Fruit fly (Drosophila melanogaster): ENCODE data around the gene CG12402.
A peak's percentile ranks its signal among the peaks of the same experiment; 100 is the strongest.

dm6 chr3R:14070096-14070495 is 38.0 kb downstream of the CG12402 start:
- TF ChIP-seq fd96Ca (GFP tag; IDR thresholded peaks at IDR 0.05) (no peak), CG14655 (GFP tag; optimal IDR thresholded peaks at IDR 0.05) (no peak), EcR (GFP tag; optimal IDR thresholded peaks at IDR 0.05) (no peak), CG17806 (tag; optimal IDR thresholded peaks at IDR 0.05) (no peak), CG8159 (tag; optimal IDR thresholded peaks at IDR 0.05) (no peak), CG12605 (GFP tag; IDR thresholded peaks at IDR 0.05) (no peak), CG32121 (GFP tag; IDR thresholded peaks at IDR 0.05) (no peak), Pif1A (GFP tag; optimal IDR thresholded peaks at IDR 0.05) (peak; percentile 25), CG15710 (tag; optimal IDR thresholded peaks at IDR 0.05) (no peak), CG13204 (GFP tag; optimal IDR thresholded peaks at IDR 0.05) (no peak), D1 (tag; optimal IDR thresholded peaks at IDR 0.05) (no peak), rn (GFP tag; IDR thresholded peaks at IDR 0.05) (no peak), CG34367 (tag; optimal IDR thresholded peaks at IDR 0.05) (no peak), CG9948 (tag; optimal IDR thresholded peaks at IDR 0.05) (no peak)
